Worm (Caenorhabditis elegans): ENCODE data around the gene C15B12.3.

DNA sequence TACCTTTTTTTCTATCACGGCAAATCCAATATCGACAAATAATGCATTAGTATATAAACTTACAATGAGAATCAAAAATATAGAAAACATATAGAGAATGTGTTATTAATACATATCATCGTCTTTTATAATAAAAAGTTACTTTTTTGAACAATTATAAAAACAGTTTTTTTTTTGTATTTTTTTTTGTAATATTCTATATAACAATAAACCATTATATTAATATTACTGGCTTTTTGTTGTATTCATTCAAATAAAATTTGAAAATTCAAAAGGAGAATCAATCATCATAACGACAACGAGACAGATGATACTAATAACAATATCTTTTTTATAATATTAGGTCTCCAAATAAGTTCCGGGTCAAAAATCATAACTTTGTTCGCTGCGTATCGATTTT is 29.8 kb downstream of the C15B12.3 start, which contains the start of gene K10C2.8:
- no peak for TF ChIP-seq ztf-23 (GFP tag; IDR thresholded peaks at IDR 0.05)
- no peak for TF ChIP-seq klf-2 (GFP tag; conservative IDR thresholded peaks at IDR 0.05)
- no peak for TF ChIP-seq cog-1 (tag; optimal IDR thresholded peaks at IDR 0.05)

Data from whole organism, midembryonic.